Worm (Caenorhabditis elegans) whole organism, L2 larva: ENCODE measurements around the gene pssy-2.

Source experiments
- aly-2 ChIP-seq: fragments of 150-350 bp; optimal IDR thresholded peaks from 2 replicates; lab custom pipeline; 2014; ENCODE audit warnings: missing biosample characterization, missing genetic modification characterization
- egl-27 ChIP-seq: sonication (generic microtip); optimal IDR thresholded peaks from 3 replicates; lab custom pipeline; 2017; ENCODE audit warnings: missing biosample characterization, missing genetic modification reagents, missing genetic modification characterization
- nhr-11 ChIP-seq: fragments of 150-350 bp; optimal IDR thresholded peaks from 2 replicates; lab custom pipeline; 2014; ENCODE audit warnings: missing biosample characterization, missing genetic modification characterization
- nhr-25 ChIP-seq: fragments of 150-350 bp; sonication (generic microtip); optimal IDR thresholded peaks from 3 replicates; lab custom pipeline; 2014; ENCODE audit warnings: missing biosample characterization, missing genetic modification characterization

DNA sequence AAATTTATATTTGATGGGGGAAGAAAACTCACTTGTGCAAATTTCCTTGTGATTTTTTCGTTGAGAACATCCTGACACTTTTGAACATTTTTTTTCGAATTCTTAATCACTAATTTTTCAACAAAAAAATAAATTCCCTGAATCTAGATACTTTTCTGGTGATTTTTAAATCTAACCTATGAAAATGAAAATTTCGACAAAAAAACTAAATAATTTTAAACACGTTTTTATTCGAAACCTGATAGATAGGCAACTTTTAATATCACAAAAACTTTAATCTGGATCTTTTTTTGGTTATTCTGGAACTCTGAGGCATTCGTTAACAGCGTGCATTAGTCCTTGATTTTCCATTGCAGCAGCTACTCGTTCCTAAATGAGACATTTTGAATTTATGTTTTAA, 34.8 kb upstream of the pssy-2 start, which contains the start of gene F45G2.9:
- TF ChIP-seq egl-27 (tag; lab: Kevin White, UChicago) = no peak
- TF ChIP-seq nhr-11 = no peak
- no peak for TF ChIP-seq nhr-25
- TF ChIP-seq aly-2 = no peak
